Worm (Caenorhabditis elegans) whole organism, L3 larva: Measurements from ENCODE around the gene Y6E2A.1.

Source experiments
- aly-2 ChIP-seq: fragments of 150-350 bp; optimal IDR thresholded peaks from 2 replicates; lab custom pipeline; 2014; ENCODE audit warnings: missing biosample characterization, missing genetic modification characterization
- ama-1 ChIP-seq: fragments of 150-350 bp; optimal IDR thresholded peaks from 2 replicates; lab custom pipeline; 2018
- nhr-11 ChIP-seq: fragments of 150-350 bp; optimal IDR thresholded peaks from 2 replicates; lab custom pipeline; 2014; ENCODE audit warnings: missing biosample characterization, missing genetic modification characterization
- nhr-12 ChIP-seq: fragments of 150-350 bp; optimal IDR thresholded peaks from 2 replicates; lab custom pipeline; 2014; ENCODE audit warnings: missing biosample characterization, missing genetic modification characterization
- unc-62 ChIP-seq: fragments of 150-350 bp; sonication (generic microtip); optimal IDR thresholded peaks from 4 replicates; lab custom pipeline; 2014; ENCODE audit warnings: missing biosample characterization, missing genetic modification reagents, missing genetic modification characterization
- ztf-11 ChIP-seq: fragments of 150-350 bp; optimal IDR thresholded peaks from 2 replicates; lab custom pipeline; 2014; ENCODE audit warnings: missing biosample characterization, missing genetic modification characterization
- ztf-4 ChIP-seq: fragments of 150-350 bp; optimal IDR thresholded peaks from 2 replicates; lab custom pipeline; 2014; ENCODE audit warnings: missing biosample characterization, missing genetic modification characterization

- no peak for TF ChIP-seq unc-62
- TF ChIP-seq ztf-4 (tag; lab: Kevin White, UChicago) = no peak
- no peak for TF ChIP-seq nhr-11 (tag; lab: Kevin White, UChicago)
- TF ChIP-seq aly-2 (tag; lab: Kevin White, UChicago) = no peak
- TF ChIP-seq ztf-11 (tag; lab: Kevin White, UChicago) = no peak
- TF ChIP-seq nhr-12 (tag; lab: Kevin White, UChicago) = no peak
- no peak for TF ChIP-seq ama-1 (lab: Kevin White, UChicago)
These were observed 2.3 kb downstream of the Y6E2A.1 start for ce11 chrV:15707982-15708381.
